Fruit fly (Drosophila melanogaster): Measurements from ENCODE around the gene Flad2.

Flad2 gene

DNA sequence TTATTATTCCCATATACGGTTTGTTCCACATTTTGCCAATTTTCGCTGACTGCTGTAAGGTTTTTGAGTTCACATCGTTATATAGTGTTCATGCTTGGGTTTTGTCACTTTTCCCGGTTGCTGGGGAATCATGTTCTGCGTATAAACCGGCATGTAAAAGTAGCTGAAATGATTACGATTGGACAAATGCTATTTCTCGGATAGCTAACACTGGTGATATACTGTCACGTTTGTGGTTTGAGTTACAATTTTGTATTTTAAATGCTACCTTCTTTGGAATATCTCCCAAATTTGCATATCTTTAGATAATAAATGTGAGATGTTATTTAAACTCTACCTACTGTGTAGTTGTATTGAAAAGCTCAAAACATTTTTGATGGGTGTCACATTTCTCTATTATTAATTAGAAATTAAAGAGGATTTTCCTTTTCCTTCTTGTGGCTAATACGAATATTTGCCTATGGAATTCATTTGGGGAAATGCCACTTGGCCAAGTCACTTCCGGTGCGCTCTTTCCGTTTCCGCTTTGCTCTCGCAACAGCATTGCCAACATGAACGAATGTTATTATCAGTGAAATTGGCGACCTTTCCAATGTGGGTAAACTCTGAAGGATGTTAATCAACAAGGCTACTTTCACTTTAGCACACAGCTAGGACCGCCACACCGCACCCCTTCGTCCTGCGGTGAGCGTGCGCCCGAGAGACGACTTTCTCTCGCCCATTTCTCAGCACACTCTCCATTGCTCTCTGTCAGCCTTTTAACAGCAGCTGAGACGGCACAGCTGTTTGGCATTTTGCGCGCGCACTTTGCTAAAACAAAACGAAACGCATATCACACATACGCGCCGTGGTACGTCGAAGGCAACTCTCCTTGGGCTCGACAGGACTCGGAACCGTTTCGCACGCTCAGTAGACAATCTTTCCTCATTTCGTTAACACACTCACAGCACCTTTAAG, 2.5 kb downstream of the Flad2 start, which contains the start of the genes CG16956, CG42784 and CG43850 (continued):
- TF ChIP-seq Elba2 (GFP tag; optimal IDR thresholded peaks at IDR 0.05): no peak
- peak; percentile 92 for TF ChIP-seq Fer1 (GFP tag; optimal IDR thresholded peaks at IDR 0.05)
- TF ChIP-seq wek (GFP tag; optimal IDR thresholded peaks at IDR 0.05): peak; percentile 80
- no peak for TF ChIP-seq CG6175 (GFP tag; IDR thresholded peaks at IDR 0.05)
- TF ChIP-seq CG12236 (GFP tag; optimal IDR thresholded peaks at IDR 0.05): no peak
- peak; percentile 13 for TF ChIP-seq CG8388 (GFP tag; optimal IDR thresholded peaks at IDR 0.05)
- TF ChIP-seq sim (GFP tag; IDR thresholded peaks at IDR 0.05): 0 out of 2 replicates have a peak, but pooled peaks have one; percentile 25
- no peak for TF ChIP-seq CG2875 (GFP tag; optimal IDR thresholded peaks at IDR 0.05)
- TF ChIP-seq zfh2 (GFP tag; optimal IDR thresholded peaks at IDR 0.05): no peak
- no peak for TF ChIP-seq CG2678 (tag; optimal IDR thresholded peaks at IDR 0.05)
- no peak for TF ChIP-seq slbo (GFP tag; IDR thresholded peaks at IDR 0.05)
- TF ChIP-seq CG14050 (GFP tag; IDR thresholded peaks at IDR 0.05): 0 out of 3 replicates have a peak, but pooled peaks have one; percentile 31
- peak; percentile 85 for TF ChIP-seq mirr (GFP tag; optimal IDR thresholded peaks at IDR 0.05)
- TF ChIP-seq CG12391 (tag; optimal IDR thresholded peaks at IDR 0.05): no peak
- TF ChIP-seq CG16813 (GFP tag; IDR thresholded peaks at IDR 0.05; ENCODE audit: partially characterized antibody): no peak
- no peak for TF ChIP-seq HmgD (GFP tag; optimal IDR thresholded peaks at IDR 0.05)
- peak; percentile 51 for TF ChIP-seq Ets65A (GFP tag)
- peak; percentile 83 for TF ChIP-seq CG10543 (GFP tag; optimal IDR thresholded peaks at IDR 0.05)
- no peak for TF ChIP-seq trh (GFP tag; optimal IDR thresholded peaks at IDR 0.05)
- no peak for TF ChIP-seq lov (optimal IDR thresholded peaks at IDR 0.05)
- TF ChIP-seq lov (GFP tag; IDR thresholded peaks at IDR 0.05): peak; percentile 53; the same call in 1 of the 3 replicates
- no peak for TF ChIP-seq GATAe (GFP tag; conservative IDR thresholded peaks at IDR 0.05)
- no peak for TF ChIP-seq Hr3 (GFP tag; optimal IDR thresholded peaks at IDR 0.05)
- TF ChIP-seq Mrtf (GFP tag; IDR thresholded peaks at IDR 0.05): no peak
- TF ChIP-seq cwo (GFP tag; optimal IDR thresholded peaks at IDR 0.05): peak; percentile 56
- TF ChIP-seq ap (GFP tag; IDR thresholded peaks at IDR 0.05): no peak
- no peak for TF ChIP-seq gsb-n (tag; optimal IDR thresholded peaks at IDR 0.05)
- 0 out of 3 replicates have a peak, but pooled peaks have one; percentile 7 for TF ChIP-seq ase (GFP tag; IDR thresholded peaks at IDR 0.05)
- TF ChIP-seq CG14014 (GFP tag; IDR thresholded peaks at IDR 0.05): no peak
- TF ChIP-seq ftz-f1 (GFP tag; optimal IDR thresholded peaks at IDR 0.05): no peak
- no peak for TF ChIP-seq CG5953 (GFP tag; IDR thresholded peaks at IDR 0.05)
- peak; percentile 54 for TF ChIP-seq sug (tag; optimal IDR thresholded peaks at IDR 0.05)
- no peak for TF ChIP-seq Rx (GFP tag; IDR thresholded peaks at IDR 0.05)
- no peak for TF ChIP-seq pho (GFP tag; optimal IDR thresholded peaks at IDR 0.05)
- TF ChIP-seq CG7745 (tag; optimal IDR thresholded peaks at IDR 0.05): no peak
- TF ChIP-seq Doc3 (GFP tag; IDR thresholded peaks at IDR 0.05; ENCODE audit: partially characterized antibody): no peak
- TF ChIP-seq schlank (tag; optimal IDR thresholded peaks at IDR 0.05): peak; percentile 89
- no peak for TF ChIP-seq fd102C (GFP tag; optimal IDR thresholded peaks at IDR 0.05)
- no peak for TF ChIP-seq CG12744 (GFP tag; optimal IDR thresholded peaks at IDR 0.05)
- TF ChIP-seq Adf1 (GFP tag; IDR thresholded peaks at IDR 0.05): no peak; the same call in 1 of the 2 replicates
- no peak for TF ChIP-seq phol (tag; optimal IDR thresholded peaks at IDR 0.05)
- TF ChIP-seq CG12104 (GFP tag; optimal IDR thresholded peaks at IDR 0.05): peak; percentile 30
- no peak for TF ChIP-seq pita (GFP tag; optimal IDR thresholded peaks at IDR 0.05)
- TF ChIP-seq sob (GFP tag; IDR thresholded peaks at IDR 0.05): 0 out of 2 replicates have a peak, but pooled peaks have one; percentile 45
- TF ChIP-seq zen2 (GFP tag; IDR thresholded peaks at IDR 0.05; ENCODE audit: partially characterized antibody): no peak
- peak; percentile 63 for TF ChIP-seq CG12659 (GFP tag; optimal IDR thresholded peaks at IDR 0.05)
- peak; percentile 65 for TF ChIP-seq nau (GFP tag; optimal IDR thresholded peaks at IDR 0.05)
- TF ChIP-seq Dfd (GFP tag; optimal IDR thresholded peaks at IDR 0.05): no peak
- TF ChIP-seq stwl (tag; optimal IDR thresholded peaks at IDR 0.05): no peak

All from whole organism, embryonic.